Worm (Caenorhabditis elegans) whole organism, L4/young adult: ENCODE measurements around the gene K08E4.2.

Experiments
- W03F9.2 ChIP-seq: fragments of 150-350 bp; optimal IDR thresholded peaks from 2 replicates; lab custom pipeline; 2014; ENCODE audit warnings: missing biosample characterization, missing genetic modification characterization
- dao-5 ChIP-seq: sonication (generic microtip); optimal IDR thresholded peaks from 2 replicates; lab custom pipeline; 2016; ENCODE audit warnings: missing genotype, missing genetic modification characterization, moderate library complexity, missing compliant biosample characterization
- him-1 ChIP-seq: sonication (generic microtip); optimal IDR thresholded peaks from 2 replicates; lab custom pipeline; 2016; ENCODE audit warnings: missing genotype, missing genetic modification reagents, missing genetic modification characterization, missing compliant biosample characterization

K08E4.2 gene

DNA sequence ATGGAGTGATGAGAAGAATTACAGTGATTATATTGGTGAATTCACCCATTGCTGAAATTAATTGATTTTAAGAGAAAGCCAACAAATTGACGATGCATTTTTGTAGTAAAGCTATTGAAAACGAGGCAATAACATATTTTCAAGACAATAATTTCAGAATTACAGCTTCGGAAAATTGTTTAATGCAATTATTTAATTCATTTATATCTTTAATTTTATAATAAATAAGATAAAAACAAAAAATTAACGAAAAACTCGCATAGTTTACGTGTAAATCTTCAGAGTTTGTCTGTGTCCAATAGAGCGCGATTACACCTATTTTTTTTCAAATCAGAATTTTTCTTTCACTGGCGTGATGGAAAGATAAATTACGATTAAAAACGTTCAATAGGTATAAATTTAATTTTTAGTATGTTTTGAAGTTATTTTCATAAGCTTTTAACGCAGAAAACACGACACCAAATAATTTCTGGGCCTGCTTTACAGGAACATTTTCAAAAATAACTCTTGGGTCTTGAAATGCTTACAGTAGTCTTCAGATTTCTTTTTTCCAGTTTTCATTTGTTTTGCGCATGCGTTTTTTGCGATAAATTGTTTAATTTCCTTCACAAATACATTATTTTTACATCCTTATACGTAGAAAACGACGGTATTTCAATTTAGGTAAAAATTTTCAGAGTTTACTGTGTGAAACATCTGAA is 21.8 kb upstream of the K08E4.2 start, which contains the start of gene tmed-1:
Gene tmed-1 (minus strand): TSS at position 51 of the 701 bp plus-strand sequence.
- TF ChIP-seq dao-5 (tag; lab: Kevin White, UChicago): no peak
- peak; percentile 49 for TF ChIP-seq W03F9.2

DNA sequence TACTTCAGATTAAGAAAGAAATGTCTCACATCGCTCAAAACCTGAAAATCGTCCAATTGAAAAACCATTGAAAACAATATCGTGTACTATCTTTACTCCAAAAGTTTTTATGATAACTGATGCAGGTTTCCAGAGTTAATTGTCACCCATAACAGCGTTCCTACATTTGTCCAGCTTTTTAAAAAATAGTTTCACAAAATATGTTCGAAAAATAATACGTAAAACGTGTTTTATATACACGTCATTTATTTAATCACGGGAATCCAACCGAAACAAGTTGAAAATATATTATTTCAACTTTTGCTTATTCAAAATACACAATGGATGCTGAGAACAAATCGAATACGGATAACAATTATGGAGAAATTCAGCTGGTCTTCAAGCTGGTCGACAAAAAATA is 19.0 kb upstream of the K08E4.2 start, which contains the start of gene K08E4.7:
Gene K08E4.7 (plus strand): TSS at position 301 of the 400 bp plus-strand sequence.
- TF ChIP-seq W03F9.2: no peak
- TF ChIP-seq dao-5 (tag; lab: Kevin White, UChicago): no peak
- no peak for TF ChIP-seq him-1 (tag; lab: Kevin White, UChicago)

DNA sequence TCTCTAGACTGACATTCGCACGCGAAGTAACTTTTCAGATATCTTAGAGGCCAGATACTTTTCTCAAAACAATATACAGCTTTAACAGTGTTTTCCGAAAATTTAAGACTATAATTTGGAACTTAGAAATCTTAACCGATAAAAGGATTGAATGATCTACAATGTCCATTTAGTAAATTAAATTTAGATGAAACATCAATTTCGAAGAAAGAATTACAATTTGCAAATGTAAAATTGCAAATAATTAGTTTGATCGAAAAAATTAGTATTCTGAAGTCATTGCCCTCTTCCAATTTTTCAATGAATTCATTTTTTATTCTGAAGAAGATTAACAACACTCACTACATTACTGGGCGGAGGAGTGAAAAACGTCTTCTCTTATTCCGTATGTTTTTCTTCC is 12.1 kb upstream of the K08E4.2 start, which contains the start of gene bath-37:
Gene bath-37 (plus strand): TSS at position 301 of the 400 bp plus-strand sequence.
- TF ChIP-seq W03F9.2 (no peak), him-1 (tag; lab: Kevin White, UChicago) (no peak), dao-5 (tag; lab: Kevin White, UChicago) (no peak)

DNA sequence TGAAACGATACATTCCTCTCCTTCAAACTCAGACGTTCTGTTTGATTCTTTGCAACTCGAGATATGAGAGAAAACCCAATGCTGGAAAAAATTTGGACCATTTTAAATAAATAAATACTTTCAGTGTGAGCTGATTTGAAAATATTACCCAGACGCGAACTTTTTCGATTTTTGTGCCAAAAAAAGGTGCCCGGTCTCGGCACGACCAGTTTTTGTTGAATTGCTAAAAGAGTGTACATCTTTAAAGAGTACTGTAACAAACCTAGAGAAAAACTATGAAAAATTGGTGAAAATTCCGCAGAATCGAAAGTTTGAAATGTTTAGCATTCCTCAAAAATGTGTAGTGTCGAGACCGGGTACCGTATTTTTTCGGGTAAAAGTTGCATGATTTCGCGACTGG is 4.8 kb upstream of the K08E4.2 start, which contains the start of gene K08E4.8:
Gene K08E4.8 (minus strand): TSS at position 101 of the 400 bp plus-strand sequence.
- TF ChIP-seq W03F9.2: no peak
- TF ChIP-seq dao-5 (tag; lab: Kevin White, UChicago): no peak
- TF ChIP-seq him-1 (tag; lab: Kevin White, UChicago): no peak

DNA sequence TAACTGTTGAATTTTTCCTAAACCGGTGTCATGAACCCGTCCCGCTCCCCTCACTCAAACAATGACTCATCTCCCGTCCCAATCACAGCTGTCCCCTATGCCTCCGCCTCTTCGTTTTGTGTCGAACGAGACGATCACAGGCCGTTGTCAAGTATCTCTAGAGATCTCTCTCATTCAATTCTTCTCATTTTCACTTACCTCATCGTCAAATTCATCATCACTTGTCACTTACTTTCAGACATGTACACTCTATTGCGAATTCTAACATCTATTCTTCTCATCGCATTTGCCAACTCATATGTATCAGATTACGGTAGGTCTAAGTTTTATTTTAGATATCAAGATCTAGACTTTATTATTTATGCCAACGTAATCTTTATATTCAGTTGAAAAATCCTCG is 1.1 kb upstream of the K08E4.2 start, which contains the start of gene K08E4.3:
Gene K08E4.3 (plus strand): TSS at position 235 of the 400 bp plus-strand sequence.
- TF ChIP-seq W03F9.2: no peak
- TF ChIP-seq him-1 (tag; lab: Kevin White, UChicago): no peak
- TF ChIP-seq dao-5 (tag; lab: Kevin White, UChicago): no peak

DNA sequence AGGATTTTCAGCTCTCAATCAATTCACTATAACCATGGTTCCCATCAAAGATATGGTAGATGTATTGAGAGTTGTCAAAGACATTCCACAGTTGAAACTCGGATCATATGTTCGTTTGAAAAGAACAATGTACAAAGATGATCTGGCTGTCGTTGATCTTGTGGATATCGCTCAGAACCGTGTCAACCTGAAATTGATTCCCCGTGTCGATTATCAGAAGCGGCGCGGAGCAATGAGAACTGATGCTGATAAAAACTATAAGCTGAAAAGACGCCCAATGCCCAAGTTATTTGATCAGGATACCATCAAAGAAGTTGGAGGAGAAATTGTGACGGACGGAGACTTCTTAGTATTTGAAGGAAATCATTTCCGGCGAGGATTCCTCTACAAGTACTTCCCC is 4.0 kb downstream of the K08E4.2 start:
- TF ChIP-seq dao-5 (tag; lab: Kevin White, UChicago): no peak
- TF ChIP-seq W03F9.2: no peak
- TF ChIP-seq him-1 (tag; lab: Kevin White, UChicago): no peak

DNA sequence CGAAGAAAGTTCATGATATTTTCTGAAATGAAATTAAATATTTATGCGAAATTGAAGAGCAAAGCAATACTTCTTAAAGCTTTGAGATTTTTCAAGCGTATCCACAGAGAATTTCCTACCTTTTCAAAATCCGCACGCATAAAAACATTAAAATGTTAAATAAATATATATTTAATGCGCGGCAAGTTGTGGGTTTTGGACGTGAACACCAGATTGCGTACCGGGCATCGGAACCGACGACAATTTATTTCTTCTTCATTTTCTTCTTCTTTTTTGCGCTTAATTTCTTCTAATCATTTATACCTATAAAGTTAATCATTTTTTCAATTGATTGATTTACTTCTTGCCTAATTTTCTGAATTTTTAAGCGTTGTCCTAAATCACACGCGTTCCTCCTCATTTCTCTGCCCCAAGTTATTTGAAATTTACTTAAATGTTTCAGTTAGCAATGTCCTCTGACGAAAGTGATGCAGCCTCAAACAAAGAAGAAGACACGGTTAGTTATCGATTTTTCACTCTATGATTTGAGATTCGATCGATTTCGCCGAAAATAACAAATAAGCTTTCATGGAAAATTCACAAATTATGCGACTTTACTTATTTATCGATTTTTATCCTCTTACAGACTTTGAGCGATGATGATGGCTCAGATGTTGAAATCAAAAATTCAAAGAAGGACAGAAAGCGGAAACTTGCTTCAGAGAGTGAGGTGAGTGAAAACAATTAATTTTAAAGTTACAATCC is 5.2 kb downstream of the K08E4.2 start, which contains the start of the genes bre-5 and spt-5:
Gene bre-5 (minus strand): TSS at position 167 of the 744 bp plus-strand sequence.
Gene spt-5 (plus strand): TSS at position 443 of the 744 bp plus-strand sequence.
- no peak for TF ChIP-seq dao-5 (tag; lab: Kevin White, UChicago)
- peak; percentile 45 for TF ChIP-seq W03F9.2

DNA sequence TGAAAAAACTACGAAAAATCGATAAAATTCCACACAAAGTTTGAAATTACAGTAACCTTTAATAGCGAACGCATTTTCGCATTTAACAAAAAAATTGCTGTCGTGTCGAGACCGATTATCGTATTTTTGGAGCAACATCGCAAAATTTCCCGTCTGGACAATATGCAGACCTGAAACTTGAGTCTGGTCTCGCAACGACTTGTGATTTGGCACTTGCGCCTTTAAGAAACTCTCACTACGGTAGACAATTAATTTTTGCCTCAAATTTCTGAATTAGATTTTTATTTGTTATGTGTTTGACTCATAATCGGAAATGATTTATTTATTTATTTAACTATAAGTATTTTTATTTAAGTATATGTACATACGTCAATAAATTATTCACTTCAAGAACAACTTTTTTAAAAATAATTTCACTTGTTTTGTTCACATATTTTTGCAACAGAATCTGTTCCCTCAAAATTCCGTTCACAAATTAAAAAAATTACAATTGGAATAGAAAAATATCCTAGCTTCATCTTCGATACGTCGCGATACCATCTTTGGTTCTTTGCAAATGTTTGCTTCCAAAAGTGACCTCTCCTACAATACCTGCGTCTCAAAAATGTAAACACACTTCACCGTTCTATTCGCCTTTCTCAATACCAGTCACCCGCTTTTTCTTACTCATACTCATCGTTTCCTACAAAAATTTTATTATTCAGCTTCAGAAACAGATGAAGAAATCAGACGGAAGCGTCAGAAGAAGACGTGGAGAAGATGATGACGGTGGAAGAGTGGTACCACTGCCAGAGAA is 8.7 kb downstream of the K08E4.2 start, which contains the start of gene T12G3.4:
Gene T12G3.4 (plus strand): TSS at position 705 of the 796 bp plus-strand sequence.
- TF ChIP-seq him-1 (tag; lab: Kevin White, UChicago): no peak
- no peak for TF ChIP-seq W03F9.2
- no peak for TF ChIP-seq dao-5 (tag; lab: Kevin White, UChicago)

DNA sequence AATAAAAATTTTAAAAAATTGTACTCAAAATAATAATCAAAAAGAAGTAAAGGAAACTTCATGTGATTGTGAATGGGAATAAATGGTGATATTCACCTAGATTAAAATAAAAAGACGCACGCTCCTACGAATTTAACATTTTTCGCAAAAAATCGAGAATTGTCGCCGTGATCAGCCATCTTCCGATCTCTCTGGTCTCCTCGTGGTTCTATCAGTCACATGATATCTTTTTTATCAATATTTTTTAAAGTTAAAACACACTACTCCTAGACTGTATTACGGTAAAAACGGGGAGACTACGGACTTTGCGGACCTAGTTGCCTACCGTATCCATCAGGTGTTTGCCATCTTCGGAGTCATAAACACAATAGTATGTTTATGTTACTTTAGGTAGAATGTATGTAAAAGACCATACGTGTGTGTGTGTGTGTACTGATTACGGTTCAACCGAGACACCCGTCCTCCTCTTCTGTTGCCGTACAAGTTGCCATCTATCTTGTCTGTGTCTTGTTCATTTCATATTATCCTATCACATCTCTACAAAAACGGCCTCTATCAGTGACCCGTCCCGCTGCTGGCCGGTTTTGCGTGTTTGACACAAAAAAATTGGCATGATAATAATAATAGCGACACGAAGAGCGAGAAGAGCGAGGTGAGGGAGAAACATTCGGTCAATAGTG is 9.8 kb downstream of the K08E4.2 start, which contains the start of gene T12G3.2:
Gene T12G3.2 (minus strand): TSS at position 444 of the 680 bp plus-strand sequence.
- TF ChIP-seq W03F9.2 (no peak), him-1 (tag; lab: Kevin White, UChicago) (no peak), dao-5 (tag; lab: Kevin White, UChicago) (no peak)

DNA sequence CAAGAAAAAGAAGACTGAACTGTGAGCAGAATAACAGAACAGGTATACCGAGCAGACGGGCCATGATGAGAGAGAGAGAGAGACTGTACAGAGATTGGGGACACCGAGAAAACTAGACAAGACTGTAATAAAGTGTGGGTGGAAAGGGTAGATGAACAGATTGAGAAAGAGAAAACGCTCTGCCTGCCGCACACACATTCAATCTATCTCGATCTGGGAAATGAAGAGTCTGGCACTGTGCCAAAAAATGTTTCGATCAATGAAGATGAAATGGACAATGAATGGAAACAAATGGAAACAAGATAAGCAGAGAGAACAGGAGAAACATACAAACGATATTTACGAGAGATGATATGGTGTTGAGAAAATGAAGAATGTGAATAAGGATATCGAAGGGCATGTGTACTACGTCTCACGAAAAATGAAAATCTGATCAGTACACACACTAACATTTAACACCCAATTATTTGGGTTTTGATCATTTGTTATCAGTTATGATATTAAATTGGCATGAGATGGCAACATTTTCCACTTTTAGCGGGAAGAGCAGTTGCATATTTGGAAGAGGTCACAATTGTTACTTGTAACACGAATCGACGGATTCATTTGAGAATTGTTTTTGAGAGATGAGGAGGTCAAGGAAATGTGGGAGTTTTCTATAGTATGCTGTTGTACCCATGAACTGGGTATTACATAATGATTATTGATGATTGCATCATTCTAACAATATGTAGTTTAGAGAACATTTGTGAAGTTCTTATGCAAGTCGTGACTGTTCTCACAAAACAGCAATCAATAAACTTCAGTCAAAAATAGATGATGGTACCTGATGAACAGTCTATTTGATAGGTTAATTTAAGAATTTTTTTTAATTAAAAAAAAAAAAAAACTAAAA is 11.4 kb downstream of the K08E4.2 start:
- TF ChIP-seq W03F9.2: no peak
- TF ChIP-seq dao-5 (tag; lab: Kevin White, UChicago): no peak
- TF ChIP-seq him-1 (tag; lab: Kevin White, UChicago): no peak

DNA sequence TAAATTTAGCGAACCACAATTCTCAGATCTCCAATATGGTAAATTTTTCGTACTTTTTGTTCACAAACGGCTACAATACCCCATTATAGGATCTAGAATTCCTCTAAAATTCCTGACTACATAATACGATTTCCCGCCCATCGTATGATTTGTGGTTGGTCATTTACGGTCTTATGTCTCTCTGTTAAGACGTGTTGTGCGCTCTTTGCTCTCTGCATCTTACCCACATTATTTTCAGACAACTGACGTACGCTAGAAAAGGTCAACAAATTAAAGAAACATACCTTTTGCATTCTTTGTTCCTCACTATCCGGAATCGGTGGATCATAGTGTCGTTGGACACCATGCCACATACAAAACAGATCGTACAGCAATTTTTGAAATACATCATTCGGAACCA is 13.4 kb downstream of the K08E4.2 start:
- TF ChIP-seq dao-5 (tag; lab: Kevin White, UChicago): no peak
- TF ChIP-seq W03F9.2: no peak
- no peak for TF ChIP-seq him-1 (tag; lab: Kevin White, UChicago)

DNA sequence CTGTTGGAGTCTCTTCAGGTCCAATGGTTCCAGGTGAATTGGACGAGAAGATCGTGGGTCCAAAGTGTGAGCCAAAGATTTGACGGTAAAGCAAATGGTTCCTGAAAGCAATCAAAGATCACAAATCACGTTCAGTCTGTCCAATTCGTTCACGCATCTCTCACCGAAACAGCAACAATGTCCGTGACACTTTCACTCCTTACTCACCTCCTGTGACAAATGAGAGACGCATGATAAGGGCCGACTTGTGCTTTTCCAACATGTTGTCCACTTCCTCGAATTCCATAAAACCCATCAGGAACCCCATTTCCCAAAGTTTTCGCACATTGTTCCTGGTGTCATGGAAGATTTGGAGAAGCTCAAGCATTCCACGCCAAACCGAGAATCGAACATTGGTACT is 16.0 kb downstream of the K08E4.2 start:
- no peak for TF ChIP-seq W03F9.2
- TF ChIP-seq him-1 (tag; lab: Kevin White, UChicago): no peak
- TF ChIP-seq dao-5 (tag; lab: Kevin White, UChicago): no peak
